Fruit fly (Drosophila melanogaster) whole organism, wandering third instar larva: Measurements from ENCODE around the gene Polr2D.

Experiments used
- CrebA ChIP-seq: fragments of 200-800 bp; sonication (Bioruptor generic); optimal IDR thresholded peaks from 2 replicates; lab custom pipeline; 2016; ENCODE audit warnings: missing biosample characterization, mild to moderate bottlenecking, missing genetic modification characterization, borderline replicate concordance
- Dif ChIP-seq: fragments of 200-275, 200-300 bp; sonication (Bioruptor generic); optimal IDR thresholded peaks from 2 replicates; lab custom pipeline; 2018; ENCODE audit warnings: missing biosample characterization, missing genetic modification characterization; ENCODE audit not compliant: partially characterized antibody
- Hr78 ChIP-seq: fragments of >200 bp; optimal IDR thresholded peaks from 2 replicates; lab custom pipeline; 2017; ENCODE audit warnings: missing biosample characterization, missing genetic modification characterization
- Hr83 ChIP-seq: fragments of 200-300 bp; sonication (Bioruptor generic); optimal IDR thresholded peaks from 2 replicates; lab custom pipeline; 2016; ENCODE audit warnings: missing biosample characterization, mild to moderate bottlenecking, missing genetic modification characterization, moderate library complexity; ENCODE audit not compliant: poor library complexity, severe bottlenecking
- Mio ChIP-seq: sonication (Bioruptor generic); optimal IDR thresholded peaks from 2 replicates; lab custom pipeline; 2016; ENCODE audit warnings: missing biosample characterization, missing genetic modification characterization
- Sp1 ChIP-seq: fragments of 200-800 bp; sonication (Bioruptor generic); optimal IDR thresholded peaks from 3 replicates; lab custom pipeline; 2019; ENCODE audit warnings: missing biosample characterization, mild to moderate bottlenecking, missing genetic modification characterization, moderate library complexity
- dmrt93B ChIP-seq: fragments of 200-800 bp; sonication (Bioruptor generic); optimal IDR thresholded peaks from 2 replicates; lab custom pipeline; 2018; ENCODE audit warnings: missing biosample characterization, mild to moderate bottlenecking, missing genetic modification characterization
- fru ChIP-seq: fragments of 200-800 bp; sonication (Bioruptor generic); optimal IDR thresholded peaks from 3 replicates; lab custom pipeline; 2016; ENCODE audit warnings: missing biosample characterization, mild to moderate bottlenecking, missing genetic modification characterization
- h ChIP-seq: fragments of 200-800 bp; sonication (Bioruptor generic); optimal IDR thresholded peaks from 3 replicates; lab custom pipeline; 2016; ENCODE audit warnings: missing biosample characterization, mild to moderate bottlenecking, missing genetic modification characterization
- jim ChIP-seq: fragments of 175-275, 200-325 bp; sonication (Bioruptor generic); optimal IDR thresholded peaks from 2 replicates; lab custom pipeline; 2016; ENCODE audit warnings: missing biosample characterization, mild to moderate bottlenecking, missing genetic modification characterization
- pan ChIP-seq: fragments of >200 bp; optimal IDR thresholded peaks from 2 replicates; lab custom pipeline; 2017
- rgr ChIP-seq: fragments of 200-800 bp; sonication (Bioruptor generic); optimal IDR thresholded peaks from 3 replicates; lab custom pipeline; 2016; ENCODE audit warnings: missing biosample characterization, mild to moderate bottlenecking, missing genetic modification characterization

DNA sequence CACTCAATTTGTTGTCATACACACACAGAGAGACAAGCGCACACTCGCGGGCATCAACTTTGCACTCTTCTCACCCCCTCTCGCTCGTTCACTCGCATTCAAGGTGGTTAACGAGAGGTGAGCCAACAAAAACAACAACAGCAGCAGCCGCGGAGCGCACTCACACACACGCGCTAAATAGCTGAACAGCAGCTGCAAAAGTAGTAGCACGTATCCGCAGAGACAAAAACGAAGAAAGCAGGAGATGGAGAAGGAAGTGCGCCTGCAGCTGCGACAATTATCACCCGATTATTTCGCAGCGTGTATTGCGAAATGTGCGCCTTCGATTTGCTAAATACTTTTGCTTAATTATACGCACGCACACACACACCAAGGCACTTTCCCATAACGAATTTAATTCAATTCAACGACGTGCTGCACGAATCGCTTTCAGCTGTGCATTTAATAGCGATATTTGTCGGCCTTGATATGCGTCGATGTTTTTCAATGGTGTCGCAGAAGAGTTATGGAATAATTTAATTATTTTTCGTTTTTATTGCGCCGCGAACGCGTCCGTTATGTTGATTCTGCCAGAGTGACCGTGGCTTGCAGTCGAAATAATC, 43.1 kb upstream of the Polr2D start:
- TF ChIP-seq fru = peak; percentile 23
- TF ChIP-seq CrebA (GFP tag; lab: Kevin White, UChicago) = no peak
- TF ChIP-seq Hr78 = no peak
- TF ChIP-seq Hr83 = peak; percentile 97
- no peak for TF ChIP-seq pan (lab: Kevin White, UChicago)
- peak; percentile 42 for TF ChIP-seq Dif (GFP tag; lab: Kevin White, UChicago)
- peak; percentile 56 for TF ChIP-seq h (GFP tag; lab: Kevin White, UChicago)
- TF ChIP-seq dmrt93B (GFP tag; lab: Kevin White, UChicago) = no peak
- no peak for TF ChIP-seq Sp1 (GFP tag; lab: Kevin White, UChicago)
- peak; percentile 89 for TF ChIP-seq jim (GFP tag; lab: Kevin White, UChicago)
- TF ChIP-seq Mio (GFP tag; lab: Kevin White, UChicago) = peak; percentile 63
- peak; percentile 59 for TF ChIP-seq rgr (GFP tag; lab: Kevin White, UChicago)
